Worm (Caenorhabditis elegans) whole organism, L3 larva: ENCODE measurements around the gene F14D12.1.
A peak's percentile ranks its signal among the peaks of the same experiment; 100 is the strongest.

ENCODE experiments used
- aly-2 ChIP-seq: fragments of 150-350 bp; optimal IDR thresholded peaks from 2 replicates; lab custom pipeline; 2014; ENCODE audit warnings: missing biosample characterization, missing genetic modification characterization
- ama-1 ChIP-seq: fragments of 150-350 bp; optimal IDR thresholded peaks from 2 replicates; lab custom pipeline; 2018
- ceh-16 ChIP-seq: sonication (generic microtip); optimal IDR thresholded peaks from 2 replicates; lab custom pipeline; 2017; ENCODE audit warnings: missing biosample characterization, missing genetic modification characterization
- ceh-28 ChIP-seq: fragments of 150-350 bp; optimal IDR thresholded peaks from 2 replicates; lab custom pipeline; 2014; ENCODE audit warnings: missing biosample characterization, missing genetic modification reagents, missing genetic modification characterization
- ceh-82 ChIP-seq: fragments of 150-350 bp; optimal IDR thresholded peaks from 2 replicates; lab custom pipeline; 2014; ENCODE audit warnings: missing biosample characterization, missing genetic modification characterization
- ceh-9 ChIP-seq: sonication (generic microtip); optimal IDR thresholded peaks from 2 replicates; lab custom pipeline; 2018; ENCODE audit warnings: missing biosample characterization, missing genetic modification characterization
- egl-27 ChIP-seq: sonication (generic microtip); optimal IDR thresholded peaks from 4 replicates; lab custom pipeline; 2017; ENCODE audit warnings: missing biosample characterization, missing genetic modification reagents, missing genetic modification characterization
- egl-5 ChIP-seq: fragments of 150-350 bp; optimal IDR thresholded peaks from 2 replicates; lab custom pipeline; 2017; ENCODE audit warnings: missing biosample characterization, missing genetic modification reagents, missing genetic modification characterization, inconsistent platforms
- elt-1 ChIP-seq: fragments of 150-350 bp; optimal IDR thresholded peaks from 2 replicates; lab custom pipeline; 2014; ENCODE audit warnings: missing biosample characterization, missing genetic modification characterization
- elt-2 ChIP-seq: sonication (generic microtip); optimal IDR thresholded peaks from 2 replicates; lab custom pipeline; 2016; ENCODE audit warnings: missing genetic modification reagents, mild to moderate bottlenecking, missing genetic modification characterization, missing compliant biosample characterization
- eor-1 ChIP-seq, 2 experiments: fragments of 150-350 bp; optimal IDR thresholded peaks; 2 replicates each; lab custom pipeline; 2014 to 2018; ENCODE audit warnings: missing biosample characterization in 2 of 2, missing genetic modification characterization in 2 of 2
- fkh-10 ChIP-seq: sonication (generic microtip); optimal IDR thresholded peaks from 2 replicates; lab custom pipeline; 2017; ENCODE audit warnings: missing biosample characterization, missing genetic modification reagents, missing genetic modification characterization
- fkh-2 ChIP-seq: fragments of 150-350 bp; optimal IDR thresholded peaks from 2 replicates; lab custom pipeline; 2014; ENCODE audit warnings: missing biosample characterization, missing genetic modification reagents, missing genetic modification characterization
- fos-1 ChIP-seq: fragments of 150-350 bp; optimal IDR thresholded peaks from 2 replicates; lab custom pipeline; 2014; ENCODE audit warnings: missing biosample characterization, missing genetic modification characterization
- hmg-11 ChIP-seq: sonication (generic microtip); optimal IDR thresholded peaks from 2 replicates; lab custom pipeline; 2016; ENCODE audit warnings: missing genetic modification characterization, missing compliant biosample characterization
- jun-1 ChIP-seq: fragments of 150-350 bp; optimal IDR thresholded peaks from 2 replicates; lab custom pipeline; 2014; ENCODE audit warnings: missing biosample characterization, missing genetic modification reagents, missing genetic modification characterization
- lin-15B ChIP-seq: fragments of 150-350 bp; optimal IDR thresholded peaks from 2 replicates; lab custom pipeline; 2014; ENCODE audit warnings: missing biosample characterization, missing genetic modification characterization
- lin-39 ChIP-seq: fragments of 150-350 bp; optimal IDR thresholded peaks from 2 replicates; lab custom pipeline; 2018; ENCODE audit warnings: missing biosample characterization, missing genetic modification reagents, missing genetic modification characterization
- lsy-12 ChIP-seq: sonication (generic microtip); optimal IDR thresholded peaks from 2 replicates; lab custom pipeline; 2016; ENCODE audit warnings: mild to moderate bottlenecking, missing genetic modification characterization, missing compliant biosample characterization
- mdl-1 ChIP-seq: fragments of 150-350 bp; optimal IDR thresholded peaks from 2 replicates; lab custom pipeline; 2014; ENCODE audit warnings: missing biosample characterization, missing genetic modification characterization
- nfya-1 ChIP-seq: sonication (generic microtip); optimal IDR thresholded peaks from 2 replicates; lab custom pipeline; 2017; ENCODE audit warnings: missing genetic modification characterization, mild to moderate bottlenecking, missing compliant biosample characterization, antibody characterized with exemption, moderate library complexity; ENCODE audit not compliant: insufficient read depth
- nhr-11 ChIP-seq: fragments of 150-350 bp; optimal IDR thresholded peaks from 2 replicates; lab custom pipeline; 2014; ENCODE audit warnings: missing biosample characterization, missing genetic modification characterization
- nhr-12 ChIP-seq: fragments of 150-350 bp; optimal IDR thresholded peaks from 2 replicates; lab custom pipeline; 2014; ENCODE audit warnings: missing biosample characterization, missing genetic modification characterization
- nhr-23 ChIP-seq: fragments of 150-350 bp; optimal IDR thresholded peaks from 2 replicates; lab custom pipeline; 2014; ENCODE audit warnings: missing biosample characterization, missing genetic modification reagents, missing genetic modification characterization
- nhr-237 ChIP-seq: fragments of 150-350 bp; optimal IDR thresholded peaks from 2 replicates; lab custom pipeline; 2014; ENCODE audit warnings: missing biosample characterization, missing genetic modification characterization
- nhr-28 ChIP-seq: fragments of 150-350 bp; optimal IDR thresholded peaks from 2 replicates; lab custom pipeline; 2014; ENCODE audit warnings: missing biosample characterization, missing genetic modification characterization
- nhr-43 ChIP-seq: sonication (generic microtip); optimal IDR thresholded peaks from 2 replicates; lab custom pipeline; 2016; ENCODE audit warnings: mild to moderate bottlenecking, missing genetic modification characterization, missing compliant biosample characterization; ENCODE audit not compliant: poor library complexity, severe bottlenecking
- nhr-67 ChIP-seq: fragments of 150-350 bp; optimal IDR thresholded peaks from 2 replicates; lab custom pipeline; 2014; ENCODE audit warnings: missing biosample characterization, missing genetic modification characterization
- nhr-76 ChIP-seq: fragments of 150-350 bp; sonication (generic microtip); optimal IDR thresholded peaks from 5 replicates; lab custom pipeline; 2014; ENCODE audit warnings: missing biosample characterization, missing genetic modification characterization
- nhr-77 ChIP-seq: fragments of 150-350 bp; optimal IDR thresholded peaks from 2 replicates; lab custom pipeline; 2014; ENCODE audit warnings: missing biosample characterization, missing genetic modification characterization
- pha-4 ChIP-seq: fragments of 150-350 bp; optimal IDR thresholded peaks from 2 replicates; lab custom pipeline; 2014; ENCODE audit warnings: missing biosample characterization, missing genetic modification reagents, missing genetic modification characterization
- pqm-1 ChIP-seq: fragments of 150-350 bp; optimal IDR thresholded peaks from 2 replicates; lab custom pipeline; 2017; ENCODE audit warnings: missing biosample characterization, missing genetic modification characterization, inconsistent platforms
- sea-2 ChIP-seq: fragments of 150-350 bp; sonication (generic microtip); optimal IDR thresholded peaks from 4 replicates; lab custom pipeline; 2014; ENCODE audit warnings: missing biosample characterization, missing genetic modification reagents, missing genetic modification characterization
- skn-1 ChIP-seq: fragments of 150-350 bp; optimal IDR thresholded peaks from 2 replicates; lab custom pipeline; 2014; ENCODE audit warnings: missing biosample characterization, missing genetic modification characterization
- snpc-4 ChIP-seq: fragments of 150-350 bp; optimal IDR thresholded peaks from 2 replicates; lab custom pipeline; 2014; ENCODE audit warnings: missing biosample characterization, missing genetic modification characterization
- tbx-2 ChIP-seq: sonication (generic microtip); optimal IDR thresholded peaks from 2 replicates; lab custom pipeline; 2016; ENCODE audit warnings: mild to moderate bottlenecking, missing genetic modification characterization, missing compliant biosample characterization
- unc-39 ChIP-seq: sonication (generic microtip); optimal IDR thresholded peaks from 4 replicates; lab custom pipeline; 2017; ENCODE audit warnings: missing biosample characterization, missing genetic modification characterization
- unc-62 ChIP-seq: fragments of 150-350 bp; sonication (generic microtip); optimal IDR thresholded peaks from 4 replicates; lab custom pipeline; 2014; ENCODE audit warnings: missing biosample characterization, missing genetic modification reagents, missing genetic modification characterization
- zag-1 ChIP-seq: fragments of 150-350 bp; optimal IDR thresholded peaks from 2 replicates; lab custom pipeline; 2014; ENCODE audit warnings: missing biosample characterization, missing genetic modification characterization
- ztf-11 ChIP-seq: fragments of 150-350 bp; optimal IDR thresholded peaks from 2 replicates; lab custom pipeline; 2014; ENCODE audit warnings: missing biosample characterization, missing genetic modification characterization
- ztf-4 ChIP-seq: fragments of 150-350 bp; optimal IDR thresholded peaks from 2 replicates; lab custom pipeline; 2014; ENCODE audit warnings: missing biosample characterization, missing genetic modification characterization

The F14D12.1 gene

ce11 chrX:5572638-5573037, 30.9 kb upstream of the F14D12.1 start:
- TF ChIP-seq fos-1 (tag; lab: Kevin White, UChicago) (no peak), elt-2 (tag; lab: Kevin White, UChicago) (no peak), fkh-10 (GFP tag; lab: Kevin White, UChicago) (no peak), ceh-9 (tag; lab: Kevin White, UChicago) (no peak), unc-39 (tag; lab: Kevin White, UChicago) (no peak), zag-1 (tag; lab: Kevin White, UChicago) (no peak), nhr-237 (no peak), aly-2 (tag; lab: Kevin White, UChicago) (no peak), pqm-1 (tag; lab: Kevin White, UChicago) (no peak), egl-27 (no peak), egl-5 (no peak), fkh-2 (tag; lab: Kevin White, UChicago) (no peak), jun-1 (no peak), ceh-82 (tag; lab: Kevin White, UChicago) (no peak), snpc-4 (tag; lab: Kevin White, UChicago) (no peak), ama-1 (lab: Kevin White, UChicago) (no peak), nhr-12 (no peak), nhr-43 (tag; lab: Kevin White, UChicago) (no peak), nfya-1 (tag; lab: Kevin White, UChicago) (no peak), sea-2 (no peak)

DNA sequence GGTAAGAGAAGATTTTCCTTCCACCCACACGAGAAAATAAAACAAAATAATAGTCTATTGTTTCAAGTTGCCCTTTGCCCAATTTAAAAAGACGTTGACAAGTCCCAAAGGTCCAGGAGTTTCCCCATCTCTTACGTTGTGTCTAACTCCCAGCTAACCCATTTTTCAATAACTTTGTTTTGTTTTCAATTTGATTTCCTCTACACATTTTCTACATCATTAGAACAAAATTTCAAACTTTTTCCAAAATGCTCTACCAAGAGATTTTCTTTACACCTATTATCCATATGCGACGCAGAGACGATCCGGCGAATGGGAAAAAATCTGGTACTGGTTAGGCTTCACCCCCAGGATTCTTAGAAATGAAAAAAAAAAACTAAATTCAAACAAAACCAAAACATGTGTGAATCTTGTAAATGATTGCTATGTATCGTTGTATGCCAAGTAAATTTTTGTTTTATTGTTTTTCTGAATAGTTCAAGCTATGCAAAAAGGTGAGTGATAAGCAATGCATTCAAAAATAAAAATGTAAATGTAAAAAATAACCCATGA, 23.8 kb upstream of the F14D12.1 start:
- TF ChIP-seq eor-1 (tag; optimal IDR thresholded peaks at IDR 0.05; lab: Kevin White, UChicago): no peak
- TF ChIP-seq elt-1 (tag; lab: Kevin White, UChicago): no peak
- TF ChIP-seq jun-1: no peak
- no peak for TF ChIP-seq skn-1 (tag; lab: Kevin White, UChicago)
- TF ChIP-seq nhr-28 (tag; lab: Kevin White, UChicago): no peak
- no peak for TF ChIP-seq nhr-67
- no peak for TF ChIP-seq mdl-1 (tag; lab: Kevin White, UChicago)
- no peak for TF ChIP-seq nhr-11
- TF ChIP-seq zag-1 (tag; lab: Kevin White, UChicago): no peak
- no peak for TF ChIP-seq lsy-12 (tag; lab: Kevin White, UChicago)
- TF ChIP-seq ceh-82 (tag; lab: Kevin White, UChicago): no peak
- TF ChIP-seq ztf-4 (tag; lab: Kevin White, UChicago): no peak
- TF ChIP-seq pha-4 (tag; lab: Kevin White, UChicago): no peak
- TF ChIP-seq nhr-77 (tag; lab: Kevin White, UChicago): no peak

- no peak for TF ChIP-seq ceh-28
- peak; percentile 81 for TF ChIP-seq lin-39 (tag; lab: Kevin White, UChicago)
- peak; percentile 5 for TF ChIP-seq lin-15B (tag; lab: Kevin White, UChicago)
- TF ChIP-seq mdl-1 (tag; lab: Kevin White, UChicago): no peak
- TF ChIP-seq unc-39 (tag; lab: Kevin White, UChicago): no peak
- TF ChIP-seq ztf-4 (tag; lab: Kevin White, UChicago): no peak
- TF ChIP-seq lsy-12 (tag; lab: Kevin White, UChicago): no peak
- TF ChIP-seq hmg-11 (tag; lab: Kevin White, UChicago): peak; percentile 86
- peak; percentile 48 for TF ChIP-seq nfya-1 (tag; lab: Kevin White, UChicago)
- TF ChIP-seq ceh-16 (tag; lab: Kevin White, UChicago): no peak
- TF ChIP-seq ztf-11: no peak
- no peak for TF ChIP-seq unc-62 (GFP tag; lab: Kevin White, UChicago)
- no peak for TF ChIP-seq nhr-237
- no peak for TF ChIP-seq tbx-2 (tag; lab: Kevin White, UChicago)
- TF ChIP-seq nhr-12: no peak
- peak; percentile 57 for TF ChIP-seq nhr-23 (tag; lab: Kevin White, UChicago)
- no peak for TF ChIP-seq nhr-76 (tag; lab: Kevin White, UChicago)
- no peak for TF ChIP-seq ceh-82 (tag; lab: Kevin White, UChicago)
- peak; percentile 82 for TF ChIP-seq egl-5
- TF ChIP-seq jun-1: no peak
- TF ChIP-seq pha-4 (tag; lab: Kevin White, UChicago): peak; percentile 31
Observed at ce11 chrX:5591830-5592229, 11.7 kb upstream of the F14D12.1 start.
